Fruit fly (Drosophila melanogaster) whole organism, embryonic: Measurements from ENCODE around the gene trx.
A peak's percentile ranks its signal among the peaks of the same experiment; 100 is the strongest.

ENCODE experiments used
- Abd-B ChIP-seq: fragments of 200-800 bp; sonication (Bioruptor generic); optimal IDR thresholded peaks from 2 replicates; lab custom pipeline; 2018; ENCODE audit warnings: missing biosample characterization, mild to moderate bottlenecking, missing genetic modification characterization, moderate library complexity
- BEAF-32 ChIP-seq: fragments of 200-800 bp; sonication (Bioruptor generic); optimal IDR thresholded peaks from 3 replicates; lab custom pipeline; 2017; ENCODE audit warnings: missing biosample characterization, missing genetic modification characterization, mild to moderate bottlenecking, moderate library complexity, missing genetic modification reagents
- CG10543 ChIP-seq: fragments of 200-800 bp; sonication (Bioruptor generic); optimal IDR thresholded peaks from 3 replicates; lab custom pipeline; 2017; ENCODE audit warnings: missing biosample characterization, mild to moderate bottlenecking, missing genetic modification characterization, moderate library complexity
- CG10654 ChIP-seq: fragments of 200-800 bp; sonication (Bioruptor generic); optimal IDR thresholded peaks from 2 replicates; lab custom pipeline; 2016; ENCODE audit warnings: missing biosample characterization, missing genetic modification characterization
- CG12299 ChIP-seq: fragments of 200-800 bp; sonication (Bioruptor generic); optimal IDR thresholded peaks from 2 replicates; lab custom pipeline; 2018; ENCODE audit warnings: missing biosample characterization, mild to moderate bottlenecking, missing genetic modification characterization
- CG13624 ChIP-seq: fragments of 200-800 bp; sonication (Bioruptor generic); optimal IDR thresholded peaks from 2 replicates; lab custom pipeline; 2016; ENCODE audit warnings: missing biosample characterization, missing genetic modification characterization
- CG14014 ChIP-seq: fragments of 200-800 bp; sonication (Bioruptor generic); IDR thresholded peaks from 2 replicates; pipeline ENCODE4 v1.3.6; 2022; ENCODE audit warnings: missing biosample characterization, missing genetic modification characterization
- CG14667 ChIP-seq: fragments of 200-800 bp; sonication (Bioruptor generic); IDR thresholded peaks from 2 replicates; pipeline ENCODE4 v1.3.6; 2022; ENCODE audit warnings: missing biosample characterization, missing genetic modification characterization
- CG16779 ChIP-seq: fragments of 200-800 bp; sonication (Bioruptor generic); IDR thresholded peaks from 2 replicates; pipeline ENCODE4 v1.3.6; 2022; ENCODE audit warnings: missing biosample characterization, missing genetic modification characterization
- CG17359 ChIP-seq: fragments of 200-800 bp; sonication (Bioruptor generic); optimal IDR thresholded peaks from 3 replicates; lab custom pipeline; 2018; ENCODE audit warnings: missing biosample characterization, mild to moderate bottlenecking, missing genetic modification characterization, moderate library complexity
- CG17612 ChIP-seq: fragments of 200-800 bp; sonication (Bioruptor generic); IDR thresholded peaks from 2 replicates; pipeline ENCODE4 v1.3.6; 2022; ENCODE audit warnings: missing biosample characterization, missing genetic modification characterization
- CG1792 ChIP-seq: fragments of 200-800 bp; sonication (Bioruptor generic); optimal IDR thresholded peaks from 2 replicates; lab custom pipeline; 2016; ENCODE audit warnings: missing biosample characterization, missing genetic modification characterization
- CG3065 ChIP-seq: fragments of 200-800 bp; sonication (Bioruptor generic); optimal IDR thresholded peaks from 2 replicates; lab custom pipeline; 2016; ENCODE audit warnings: missing biosample characterization, missing genetic modification characterization
- CG3726 ChIP-seq: fragments of 200-800 bp; sonication (Bioruptor generic); IDR thresholded peaks from 3 replicates; pipeline ENCODE4, ENCODE4 v1.3.6; 2022; ENCODE audit warnings: missing biosample characterization, missing genetic modification characterization
- CG3995 ChIP-seq: fragments of 200-800 bp; sonication (Bioruptor generic); optimal IDR thresholded peaks from 3 replicates; lab custom pipeline; 2016; ENCODE audit warnings: missing biosample characterization, missing genetic modification characterization
- CG4707 ChIP-seq: fragments of 200-800 bp; sonication (Bioruptor generic); optimal IDR thresholded peaks from 2 replicates; lab custom pipeline; 2018; ENCODE audit warnings: missing biosample characterization, mild to moderate bottlenecking, missing genetic modification characterization, moderate library complexity
- CG4820 ChIP-seq: fragments of 200-800 bp; sonication (Bioruptor generic); optimal IDR thresholded peaks from 3 replicates; lab custom pipeline; 2016; ENCODE audit warnings: missing biosample characterization, missing genetic modification characterization
- CG6813 ChIP-seq: fragments of 200-800 bp; sonication (Bioruptor generic); optimal IDR thresholded peaks from 2 replicates; lab custom pipeline; 2017; ENCODE audit warnings: missing biosample characterization, missing genetic modification characterization, mild to moderate bottlenecking, moderate library complexity, missing genetic modification reagents
- CG7745 ChIP-seq: fragments of 200-800 bp; sonication (Bioruptor generic); optimal IDR thresholded peaks from 2 replicates; lab custom pipeline; 2018; ENCODE audit warnings: missing biosample characterization, mild to moderate bottlenecking, missing genetic modification characterization, moderate library complexity
- CG8388 ChIP-seq: fragments of 200-800 bp; sonication (Bioruptor generic); optimal IDR thresholded peaks from 2 replicates; lab custom pipeline; 2019; ENCODE audit warnings: missing biosample characterization, mild to moderate bottlenecking, missing genetic modification characterization, moderate library complexity
- CG8924 ChIP-seq: fragments of 200-800 bp; optimal IDR thresholded peaks from 3 replicates; lab custom pipeline; 2019; ENCODE audit warnings: missing biosample characterization, mild to moderate bottlenecking, missing genetic modification characterization, moderate library complexity
- CG8944 ChIP-seq: fragments of 200-800 bp; sonication (Bioruptor generic); optimal IDR thresholded peaks from 3 replicates; lab custom pipeline; 2016; ENCODE audit warnings: missing biosample characterization, missing genetic modification characterization
- CHES-1-like ChIP-seq: fragments of 200-800 bp; sonication (Bioruptor generic); optimal IDR thresholded peaks from 2 replicates; lab custom pipeline; 2016; ENCODE audit warnings: missing biosample characterization, missing genetic modification characterization
- CTCF ChIP-seq: fragments of 200-800 bp; sonication (Bioruptor generic); optimal IDR thresholded peaks from 2 replicates; lab custom pipeline; 2017; ENCODE audit warnings: missing biosample characterization, mild to moderate bottlenecking, missing genetic modification characterization, moderate library complexity
- Dfd ChIP-seq, 2 experiments: fragments of >200 bp; optimal IDR thresholded peaks; 2 replicates each; lab custom pipeline; 2017; ENCODE audit warnings: missing biosample characterization in 2 of 2, missing genetic modification characterization in 2 of 2
- Doc3 ChIP-seq: fragments of 200-800 bp; sonication (Bioruptor generic); IDR thresholded peaks from 3 replicates; pipeline ENCODE4 v1.3.6; 2022; ENCODE audit warnings: missing biosample characterization, missing genetic modification characterization; ENCODE audit not compliant: partially characterized antibody
- E2f2 ChIP-seq: fragments of 200-800 bp; sonication (Bioruptor generic); IDR thresholded peaks from 2 replicates; pipeline ENCODE4 v1.3.6; 2022; ENCODE audit warnings: missing biosample characterization, missing genetic modification characterization
- Eip74EF ChIP-seq, 2 experiments: fragments of 200-800 bp in 1 of 2; fragments of >200 bp in 1 of 2; sonication (Bioruptor generic) in 1 of 2; optimal IDR thresholded peaks; 2 replicates each; lab custom pipeline; 2017 to 2019; ENCODE audit warnings: missing biosample characterization in 2 of 2, missing genetic modification characterization in 2 of 2, mild to moderate bottlenecking in 1 of 2, moderate library complexity in 1 of 2
- H15 ChIP-seq: fragments of 200-800 bp; sonication (Bioruptor generic); IDR thresholded peaks from 3 replicates; pipeline ENCODE4 v1.3.6; 2022; ENCODE audit warnings: missing biosample characterization, missing genetic modification characterization
- HLH3B ChIP-seq: fragments of 200-800 bp; sonication (Bioruptor generic); IDR thresholded peaks from 2 replicates; pipeline ENCODE4 v1.3.6; 2022; ENCODE audit warnings: missing biosample characterization, missing genetic modification characterization
- HLH4C ChIP-seq: fragments of 200-800 bp; sonication (Bioruptor generic); IDR thresholded peaks from 3 replicates; pipeline ENCODE4 v1.3.6; 2022; ENCODE audit warnings: missing biosample characterization, missing genetic modification characterization; ENCODE audit not compliant: partially characterized antibody
- Myb ChIP-seq: fragments of 200-800 bp; sonication (Bioruptor generic); optimal IDR thresholded peaks from 2 replicates; lab custom pipeline; 2016; ENCODE audit warnings: missing biosample characterization, missing genetic modification characterization
- NfI ChIP-seq: fragments of 200-800 bp; sonication (Bioruptor generic); optimal IDR thresholded peaks from 3 replicates; lab custom pipeline; 2018; ENCODE audit warnings: missing biosample characterization, mild to moderate bottlenecking, missing genetic modification characterization, moderate library complexity
- PHDP ChIP-seq: fragments of 200-800 bp; sonication (Bioruptor generic); optimal IDR thresholded peaks from 3 replicates; lab custom pipeline; 2018; ENCODE audit warnings: missing biosample characterization, mild to moderate bottlenecking, missing genetic modification characterization, moderate library complexity
- Ssrp ChIP-seq: fragments of 200-800 bp; sonication (Bioruptor generic); optimal IDR thresholded peaks from 2 replicates; lab custom pipeline; 2018; ENCODE audit warnings: missing biosample characterization, mild to moderate bottlenecking, missing genetic modification characterization, moderate library complexity
- ab ChIP-seq: fragments of 200-800 bp; sonication (Bioruptor generic); optimal IDR thresholded peaks from 2 replicates; lab custom pipeline; 2016; ENCODE audit warnings: missing biosample characterization, missing genetic modification characterization
- az2 ChIP-seq: fragments of 200-800 bp; sonication (Bioruptor generic); optimal IDR thresholded peaks from 3 replicates; lab custom pipeline; 2016; ENCODE audit warnings: missing biosample characterization, missing genetic modification characterization
- chif ChIP-seq, 2 experiments: fragments of 200-800 bp; sonication (Bioruptor generic); optimal IDR thresholded peaks; 3 replicates each; lab custom pipeline; 2016; ENCODE audit warnings: missing biosample characterization in 2 of 2, missing genetic modification characterization in 2 of 2
- ci ChIP-seq: fragments of 200-800 bp; sonication (Bioruptor generic); IDR thresholded peaks from 3 replicates; pipeline ENCODE4 v1.3.6; 2022; ENCODE audit warnings: missing biosample characterization, missing genetic modification characterization
- crol ChIP-seq: fragments of 200-800 bp; sonication (Bioruptor generic); IDR thresholded peaks from 2 replicates; pipeline ENCODE4 v1.3.6; 2022; ENCODE audit warnings: missing biosample characterization, missing genetic modification characterization
- hkb ChIP-seq, 2 experiments: fragments of 200-800 bp in 1 of 2; fragments of >200 bp in 1 of 2; sonication (Bioruptor generic) in 1 of 2; IDR thresholded peaks in 1 of 2; optimal IDR thresholded peaks in 1 of 2; 2 replicates each; pipeline versions ENCODE4 v1.3.6 to Lab custom; 2017 to 2022; ENCODE audit warnings: missing biosample characterization in 1 of 2, missing genetic modification characterization in 1 of 2
- kni ChIP-seq: fragments of 200-800 bp; sonication (Bioruptor generic); optimal IDR thresholded peaks from 3 replicates; lab custom pipeline; 2017; ENCODE audit warnings: mild to moderate bottlenecking, missing biosample characterization, missing genetic modification reagents, missing genetic modification characterization
- oc ChIP-seq: fragments of 200-800 bp; sonication (Bioruptor generic); optimal IDR thresholded peaks from 2 replicates; lab custom pipeline; 2018; ENCODE audit warnings: missing biosample characterization, mild to moderate bottlenecking, missing genetic modification characterization, moderate library complexity
- peb ChIP-seq: fragments of 200-800 bp; sonication (Bioruptor generic); IDR thresholded peaks from 2 replicates; pipeline ENCODE4 v1.3.6; 2022; ENCODE audit warnings: missing biosample characterization, missing genetic modification characterization
- phol ChIP-seq: fragments of 200-800 bp; sonication (Bioruptor generic); optimal IDR thresholded peaks from 3 replicates; lab custom pipeline; 2018; ENCODE audit warnings: missing biosample characterization, mild to moderate bottlenecking, missing genetic modification characterization, moderate library complexity
- prd ChIP-seq, 3 experiments: fragments of >200 bp in 2 of 3; fragments of 200-800 bp in 1 of 3; sonication (Bioruptor generic) in 1 of 3; optimal IDR thresholded peaks in 2 of 3; IDR thresholded peaks in 1 of 3; 2 replicates in 2 of 3; 3 replicates in 1 of 3; pipeline versions ENCODE4 v1.3.6 to Lab custom; 2017 to 2022; ENCODE audit warnings: missing biosample characterization in 1 of 3, missing genetic modification characterization in 1 of 3
- sob ChIP-seq: fragments of 200-800 bp; sonication (Bioruptor generic); IDR thresholded peaks from 2 replicates; pipeline ENCODE4 v1.3.6; 2022; ENCODE audit warnings: missing biosample characterization, missing genetic modification characterization
- sr ChIP-seq: fragments of 200-800 bp; sonication (Bioruptor generic); IDR thresholded peaks from 3 replicates; pipeline ENCODE4 v1.3.6; 2022; ENCODE audit warnings: missing biosample characterization, missing genetic modification characterization
- tin ChIP-seq: fragments of 200-800 bp; sonication (Bioruptor generic); optimal IDR thresholded peaks from 3 replicates; lab custom pipeline; 2016; ENCODE audit warnings: missing biosample characterization, missing genetic modification characterization

Gene trx

dm6 chr3R:14277894-14278522 is 8.7 kb downstream of the trx start (continued):
- TF ChIP-seq kni: no peak
- TF ChIP-seq Doc3: no peak
- TF ChIP-seq CG10654 (GFP tag; lab: Kevin White, UChicago): peak; percentile 58
- no peak; the same call in 1 of the 2 replicates for TF ChIP-seq peb (GFP tag; lab: Robert Waterston, UW)
- peak; percentile 63 for TF ChIP-seq E2f2 (GFP tag; lab: Robert Waterston, UW)
- TF ChIP-seq CG7745: peak; percentile 18
- TF ChIP-seq CG1792: no peak
- peak; percentile 72 for TF ChIP-seq az2
- TF ChIP-seq CG16779 (GFP tag; lab: Robert Waterston, UW): no peak
- TF ChIP-seq CG6813: peak; percentile 89
- TF ChIP-seq HLH4C (GFP tag; lab: Robert Waterston, UW): no peak
- TF ChIP-seq CG3995 (GFP tag; lab: Kevin White, UChicago): no peak
- no peak for TF ChIP-seq PHDP
- TF ChIP-seq CG4707: peak; percentile 49
- TF ChIP-seq CG8944 (GFP tag; lab: Kevin White, UChicago): peak; percentile 29
- peak; percentile 62 for TF ChIP-seq oc
- peak; percentile 80 for TF ChIP-seq H15 (GFP tag; lab: Robert Waterston, UW)
- TF ChIP-seq ci (GFP tag; lab: Robert Waterston, UW): peak; percentile 90
- TF ChIP-seq Dfd (GFP tag; optimal IDR thresholded peaks at IDR 0.05; lab: Kevin White, UChicago): no peak
- TF ChIP-seq CG17359 (tag; lab: Kevin White, UChicago): no peak
- TF ChIP-seq Abd-B: peak; percentile 24
- peak; percentile 74 for TF ChIP-seq tin
- TF ChIP-seq HLH3B (GFP tag; lab: Robert Waterston, UW): peak; percentile 81
- TF ChIP-seq sob (GFP tag; lab: Robert Waterston, UW): peak; percentile 84
- TF ChIP-seq CG14667 (GFP tag; lab: Robert Waterston, UW): peak; percentile 72
- TF ChIP-seq CG3065 (GFP tag; lab: Kevin White, UChicago): peak; percentile 50
- peak; percentile 36 for TF ChIP-seq CG10543
- TF ChIP-seq hkb (optimal IDR thresholded peaks at IDR 0.05; lab: Kevin White, UChicago): no peak
- TF ChIP-seq hkb (GFP tag; IDR thresholded peaks at IDR 0.05; lab: Robert Waterston, UW): peak; percentile 92
- TF ChIP-seq crol (GFP tag; lab: Robert Waterston, UW): peak; percentile 56
- TF ChIP-seq BEAF-32 (GFP tag; lab: Kevin White, UChicago): no peak
- TF ChIP-seq CG8388 (GFP tag; lab: Kevin White, UChicago): peak; percentile 72
- peak; percentile 61 for TF ChIP-seq CG4820 (GFP tag; lab: Kevin White, UChicago)
- no peak for TF ChIP-seq CTCF
- no peak for TF ChIP-seq Eip74EF (GFP tag; optimal IDR thresholded peaks at IDR 0.05; lab: Kevin White, UChicago)
- TF ChIP-seq prd (optimal IDR thresholded peaks at IDR 0.05; lab: Kevin White, UChicago): no peak
- peak; percentile 95 for TF ChIP-seq prd (GFP tag; IDR thresholded peaks at IDR 0.05; lab: Robert Waterston, UW)
- peak; percentile 91 for TF ChIP-seq CG8924 (tag; lab: Kevin White, UChicago)
- TF ChIP-seq Myb (GFP tag; lab: Kevin White, UChicago): no peak
- no peak for TF ChIP-seq CG3726 (GFP tag; lab: Robert Waterston, UW)
- TF ChIP-seq ab: no peak
- TF ChIP-seq chif (GFP tag; optimal IDR thresholded peaks at IDR 0.05; lab: Kevin White, UChicago): peak; percentile 18 to 40
- no peak for TF ChIP-seq CG13624 (GFP tag; lab: Kevin White, UChicago)
- TF ChIP-seq CHES-1-like (GFP tag; lab: Kevin White, UChicago): no peak
- peak; percentile 69 for TF ChIP-seq NfI (GFP tag; lab: Kevin White, UChicago)
- peak; percentile 88 for TF ChIP-seq CG14014
- TF ChIP-seq Ssrp: peak; percentile 35
- peak; percentile 81 for TF ChIP-seq phol (tag; lab: Kevin White, UChicago)
- TF ChIP-seq sr (GFP tag; lab: Robert Waterston, UW): no peak
- TF ChIP-seq CG17612 (GFP tag; lab: Robert Waterston, UW): 0 out of 2 replicates have a peak, but pooled peaks have one; percentile 40
- TF ChIP-seq CG12299 (tag; lab: Kevin White, UChicago): peak; percentile 66
